Fruit fly (Drosophila melanogaster): ENCODE data around the gene CG11263.
A peak's percentile ranks its signal among the peaks of the same experiment; 100 is the strongest.

The CG11263 gene

DNA sequence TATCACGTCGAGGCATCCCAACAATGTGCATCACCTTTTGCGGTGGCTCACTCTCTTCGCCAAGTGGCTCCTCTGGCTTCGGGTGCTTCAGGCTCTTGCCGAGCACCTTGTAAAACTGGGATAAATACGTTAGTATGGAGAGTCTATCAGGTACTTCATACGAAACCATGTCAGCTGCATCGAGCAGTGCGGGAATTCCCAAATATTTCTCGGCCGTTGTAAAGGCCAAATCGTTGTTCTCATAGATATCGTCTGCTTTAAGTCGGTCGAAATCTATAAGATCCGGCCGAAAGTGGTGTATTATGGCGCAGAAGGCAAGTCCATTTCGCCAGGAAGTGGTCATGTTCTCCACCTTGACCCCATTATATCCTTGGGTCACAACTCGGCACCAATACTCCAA lies 8.1 kb downstream of the CG11263 start:
- TF ChIP-seq CG34367 (tag; optimal IDR thresholded peaks at IDR 0.05) (no peak), D1 (tag; optimal IDR thresholded peaks at IDR 0.05) (no peak), Pif1B (GFP tag; optimal IDR thresholded peaks at IDR 0.05) (no peak), CG14655 (GFP tag; optimal IDR thresholded peaks at IDR 0.05) (no peak), Snoo (tag; optimal IDR thresholded peaks at IDR 0.05) (no peak), CG17806 (tag; optimal IDR thresholded peaks at IDR 0.05) (no peak), rn (GFP tag; IDR thresholded peaks at IDR 0.05) (no peak), EcR (GFP tag; optimal IDR thresholded peaks at IDR 0.05) (no peak), Ets98B (GFP tag; IDR thresholded peaks at IDR 0.05) (no peak), CG32121 (GFP tag; IDR thresholded peaks at IDR 0.05) (no peak), Pif1A (GFP tag; optimal IDR thresholded peaks at IDR 0.05) (no peak), CG13204 (GFP tag; optimal IDR thresholded peaks at IDR 0.05) (no peak), fd96Ca (GFP tag; IDR thresholded peaks at IDR 0.05) (no peak), CG8159 (tag; optimal IDR thresholded peaks at IDR 0.05) (no peak), CG10348 (GFP tag; IDR thresholded peaks at IDR 0.05) (no peak), CG9948 (tag; optimal IDR thresholded peaks at IDR 0.05) (no peak), CG8301 (tag; optimal IDR thresholded peaks at IDR 0.05) (no peak), gl (tag; optimal IDR thresholded peaks at IDR 0.05) (no peak)

DNA sequence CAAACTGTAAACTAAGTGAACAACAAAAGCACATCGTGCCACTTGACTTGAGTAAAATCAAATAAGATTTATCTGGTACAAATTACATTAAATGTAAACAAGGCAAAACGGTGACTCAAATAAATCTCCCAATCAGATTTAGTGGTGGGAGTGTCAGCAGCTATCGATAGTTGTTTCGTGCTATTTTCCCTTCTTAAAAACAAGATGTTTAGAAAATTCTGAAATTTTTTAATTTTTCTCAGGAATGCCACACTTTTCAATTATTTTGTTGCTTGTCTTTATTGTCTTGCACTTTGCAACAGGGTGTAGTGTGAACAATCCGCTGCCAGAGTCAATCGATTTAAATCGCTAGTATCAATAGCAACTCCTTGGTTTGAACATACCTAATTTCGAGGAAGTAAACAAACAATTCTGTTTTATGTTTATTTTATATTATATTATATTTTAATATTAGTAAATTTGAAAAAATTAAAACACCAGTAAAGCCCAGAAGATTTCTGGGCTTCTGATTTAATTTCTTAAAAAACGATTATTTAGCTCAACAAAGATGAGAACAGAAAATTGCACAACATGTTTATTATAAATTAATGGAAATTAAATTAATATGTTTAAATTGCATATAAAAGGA lies 8.7 kb downstream of the CG11263 start, which contains the start of gene MICAL-like:
Gene MICAL-like (minus strand): TSS at position 138 of the 628 bp plus-strand sequence.
- no peak for TF ChIP-seq Pif1A (GFP tag; optimal IDR thresholded peaks at IDR 0.05)
- peak; percentile 89 for TF ChIP-seq EcR (GFP tag; optimal IDR thresholded peaks at IDR 0.05)
- TF ChIP-seq CG4496 (GFP tag; IDR thresholded peaks at IDR 0.05): peak; percentile 25; the same call in 2 of the 3 replicates

DNA sequence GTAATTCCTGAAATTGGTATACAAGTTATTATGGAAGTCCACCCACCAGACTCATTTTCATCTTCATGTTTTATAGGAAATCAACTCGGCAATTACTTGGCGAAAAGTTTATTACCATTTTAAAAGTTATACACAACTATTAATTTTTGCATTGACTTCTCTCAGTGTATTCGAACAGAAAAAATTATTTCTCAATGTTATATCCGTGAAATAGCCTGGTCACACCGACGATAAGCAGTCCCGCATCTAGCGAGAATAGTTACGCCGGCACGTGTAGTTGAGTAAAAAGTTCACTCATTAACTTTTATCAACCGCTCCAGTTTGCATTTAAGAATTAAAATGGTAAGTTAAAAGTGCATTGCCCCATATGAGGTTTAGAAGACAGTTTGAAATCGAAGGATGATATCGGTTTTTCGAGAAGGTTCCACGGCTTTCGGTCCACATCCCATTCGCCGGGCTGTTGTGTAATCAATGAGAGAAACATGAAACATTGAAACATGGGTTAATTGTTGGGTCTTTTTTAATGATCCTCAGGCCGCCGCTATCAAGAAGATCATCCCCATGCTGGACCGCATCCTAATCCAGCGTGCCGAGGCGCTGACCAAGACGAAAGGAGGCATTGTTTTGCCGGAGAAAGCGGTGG lies 9.3 kb downstream of the CG11263 start, which contains the start of gene CG11267:
Gene CG11267 (plus strand): TSS at position 228 of the 643 bp plus-strand sequence.
- TF ChIP-seq Snoo (tag; optimal IDR thresholded peaks at IDR 0.05) (peak; percentile 77), CG4496 (GFP tag; IDR thresholded peaks at IDR 0.05) (peak; percentile 96), CG32121 (GFP tag; IDR thresholded peaks at IDR 0.05) (peak; percentile 84), CG8159 (tag; optimal IDR thresholded peaks at IDR 0.05) (peak; percentile 89), CG8301 (tag; optimal IDR thresholded peaks at IDR 0.05) (peak; percentile 88), CG9948 (tag; optimal IDR thresholded peaks at IDR 0.05) (peak; percentile 83), Pif1B (GFP tag; optimal IDR thresholded peaks at IDR 0.05) (peak; percentile 73), CG14655 (GFP tag; optimal IDR thresholded peaks at IDR 0.05) (peak; percentile 90), CG10348 (GFP tag; IDR thresholded peaks at IDR 0.05) (peak; percentile 76), CG17806 (tag; optimal IDR thresholded peaks at IDR 0.05) (peak; percentile 88), CG15710 (tag; optimal IDR thresholded peaks at IDR 0.05) (peak; percentile 79), CG12605 (GFP tag; IDR thresholded peaks at IDR 0.05) (peak; percentile 84), Ets98B (GFP tag; IDR thresholded peaks at IDR 0.05) (peak; percentile 94), rn (GFP tag; IDR thresholded peaks at IDR 0.05) (peak; percentile 86), Pif1A (GFP tag; optimal IDR thresholded peaks at IDR 0.05) (peak; percentile 84), D1 (tag; optimal IDR thresholded peaks at IDR 0.05) (peak; percentile 56), gl (tag; optimal IDR thresholded peaks at IDR 0.05) (peak; percentile 69), EcR (GFP tag; optimal IDR thresholded peaks at IDR 0.05) (peak; percentile 82), CG13204 (GFP tag; optimal IDR thresholded peaks at IDR 0.05) (no peak), fd96Ca (GFP tag; IDR thresholded peaks at IDR 0.05) (peak; percentile 55; the same call in 2 of the 3 replicates), CG34367 (tag; optimal IDR thresholded peaks at IDR 0.05) (peak; percentile 79)

DNA sequence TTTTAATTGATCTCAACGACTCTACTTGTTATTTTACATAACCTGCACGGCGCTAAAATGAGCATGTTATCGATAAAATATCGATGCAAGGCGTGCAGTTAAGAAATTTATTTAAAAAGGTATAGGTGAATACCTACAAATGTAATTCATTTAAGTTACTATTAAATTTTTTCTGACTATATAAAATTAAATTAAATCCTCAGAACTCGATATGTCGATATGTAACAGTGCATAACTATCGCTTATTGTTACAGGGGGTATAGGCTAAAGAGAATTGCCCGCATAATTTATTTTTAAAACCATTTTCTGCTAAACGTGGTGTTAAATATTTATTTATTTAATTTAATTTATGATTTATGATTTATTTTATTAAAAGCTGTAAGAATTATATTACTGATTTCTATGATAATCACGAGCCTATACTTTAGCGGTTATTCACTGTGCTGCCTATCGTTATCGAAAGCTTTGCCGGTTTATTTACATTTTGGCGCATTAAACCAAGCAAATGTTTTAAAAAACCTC lies 11.2 kb downstream of the CG11263 start, which contains the start of the genes mRpL20 and Icmt:
Gene mRpL20 (minus strand): TSS at position 65 of the 522 bp plus-strand sequence.
Gene Icmt (plus strand): TSS at position 464 of the 522 bp plus-strand sequence.
- TF ChIP-seq CG8159 (tag; optimal IDR thresholded peaks at IDR 0.05) (peak; percentile 90), CG13204 (GFP tag; optimal IDR thresholded peaks at IDR 0.05) (peak; percentile 74), CG12605 (GFP tag; IDR thresholded peaks at IDR 0.05) (peak; percentile 97), CG15710 (tag; optimal IDR thresholded peaks at IDR 0.05) (peak; percentile 98), CG4496 (GFP tag; IDR thresholded peaks at IDR 0.05) (peak; percentile 98), CG14655 (GFP tag; optimal IDR thresholded peaks at IDR 0.05) (peak; percentile 88), gl (tag; optimal IDR thresholded peaks at IDR 0.05) (peak; percentile 41), CG8301 (tag; optimal IDR thresholded peaks at IDR 0.05) (peak; percentile 83), CG9948 (tag; optimal IDR thresholded peaks at IDR 0.05) (peak; percentile 88), EcR (GFP tag; optimal IDR thresholded peaks at IDR 0.05) (peak; percentile 38), D1 (tag; optimal IDR thresholded peaks at IDR 0.05) (peak; percentile 72), CG34367 (tag; optimal IDR thresholded peaks at IDR 0.05) (peak; percentile 93), CG17806 (tag; optimal IDR thresholded peaks at IDR 0.05) (peak; percentile 87), Ets98B (GFP tag; IDR thresholded peaks at IDR 0.05) (peak; percentile 94), Pif1B (GFP tag; optimal IDR thresholded peaks at IDR 0.05) (peak; percentile 82), CG32121 (GFP tag; IDR thresholded peaks at IDR 0.05) (peak; percentile 98), rn (GFP tag; IDR thresholded peaks at IDR 0.05) (peak; percentile 90), CG10348 (GFP tag; IDR thresholded peaks at IDR 0.05) (peak; percentile 82), Pif1A (GFP tag; optimal IDR thresholded peaks at IDR 0.05) (peak; percentile 82), fd96Ca (GFP tag; IDR thresholded peaks at IDR 0.05) (peak; percentile 66; the same call in 1 of the 3 replicates), Snoo (tag; optimal IDR thresholded peaks at IDR 0.05) (peak; percentile 97)

All from whole organism, pupa.